Worm (Caenorhabditis elegans): ENCODE results near the gene sdf-9.
A peak's percentile ranks its signal among the peaks of the same experiment; 100 is the strongest.

Gene sdf-9

ce11 chrV:20792371-20792890, 5.6 kb upstream of the sdf-9 start, which contains the start of gene Y44A6D.3 (continued):
- TF ChIP-seq hlh-30 (tag; optimal IDR thresholded peaks at IDR 0.05; ENCODE audit: insufficient read depth) (peak; percentile 3), unc-130 (GFP tag; optimal IDR thresholded peaks at IDR 0.05) (no peak), lin-1 (GFP tag; IDR thresholded peaks at IDR 0.05) (no peak), snpc-4 (tag; optimal IDR thresholded peaks at IDR 0.05) (no peak), F44E2.7 (GFP tag; IDR thresholded peaks at IDR 0.05) (no peak), nhr-28 (tag; optimal IDR thresholded peaks at IDR 0.05) (peak; percentile 36), ceh-32 (tag; optimal IDR thresholded peaks at IDR 0.05; ENCODE audit: poor library complexity) (no peak), mes-2 (tag; optimal IDR thresholded peaks at IDR 0.05; ENCODE audit: poor library complexity, severe bottlenecking) (no peak), mdt-29 (GFP tag; IDR thresholded peaks at IDR 0.05) (no peak), hlh-11 (tag; optimal IDR thresholded peaks at IDR 0.05) (peak; percentile 66), daf-16 (GFP tag; optimal IDR thresholded peaks at IDR 0.05) (no peak), daf-16 (tag; optimal IDR thresholded peaks at IDR 0.05) (peak; percentile 12), D1046.2 (GFP tag; IDR thresholded peaks at IDR 0.05) (no peak), ctbp-1 (GFP tag; IDR thresholded peaks at IDR 0.05) (no peak), T20F7.1 (GFP tag; optimal IDR thresholded peaks at IDR 0.05) (no peak), R02D3.7 (tag; optimal IDR thresholded peaks at IDR 0.05) (no peak)

ce11 chrV:20793761-20794160, 4.3 kb upstream of the sdf-9 start:
- TF ChIP-seq aha-1 (tag) (peak; percentile 22), pha-4 (GFP tag; IDR thresholded peaks at IDR 0.05) (peak; percentile 48; the same call in 1 of the 2 replicates), pha-4 (tag; optimal IDR thresholded peaks at IDR 0.05) (no peak), lin-39 (tag; optimal IDR thresholded peaks at IDR 0.05) (no peak), lin-29 (GFP tag; IDR thresholded peaks at IDR 0.05) (no peak), lin-1 (GFP tag; IDR thresholded peaks at IDR 0.05) (0 out of 2 replicates have a peak, but pooled peaks have one; percentile 29), ztf-11 (tag; optimal IDR thresholded peaks at IDR 0.05) (no peak), unc-62 (GFP tag; optimal IDR thresholded peaks at IDR 0.05 in 1 of 2) (peak in 1 of 2 experiments; percentile 23), unc-62 (tag; optimal IDR thresholded peaks at IDR 0.05) (no peak), nhr-77 (tag; optimal IDR thresholded peaks at IDR 0.05) (peak; percentile 10), Y105C5A.15 (GFP tag; IDR thresholded peaks at IDR 0.05) (no peak), daf-16 (GFP tag; optimal IDR thresholded peaks at IDR 0.05) (no peak), daf-16 (tag; optimal IDR thresholded peaks at IDR 0.05) (peak; percentile 46), F44E2.7 (GFP tag; IDR thresholded peaks at IDR 0.05) (no peak), dmd-6 (GFP tag; IDR thresholded peaks at IDR 0.05) (peak; percentile 39; the same call in 1 of the 2 replicates), lin-38 (GFP tag; IDR thresholded peaks at IDR 0.05) (no peak), lsy-2 (tag; optimal IDR thresholded peaks at IDR 0.05) (no peak), hmg-1.1 (GFP tag; IDR thresholded peaks at IDR 0.05) (0 out of 2 replicates have a peak, but pooled peaks have one; percentile 21), ceh-82 (tag; optimal IDR thresholded peaks at IDR 0.05) (no peak), hlh-11 (tag; optimal IDR thresholded peaks at IDR 0.05) (peak; percentile 79), ceh-32 (tag; optimal IDR thresholded peaks at IDR 0.05; ENCODE audit: poor library complexity) (no peak), pqm-1 (tag; optimal IDR thresholded peaks at IDR 0.05) (peak; percentile 47), dve-1 (tag; optimal IDR thresholded peaks at IDR 0.05; ENCODE audit: insufficient read depth) (peak; percentile 78), set-16 (GFP tag; IDR thresholded peaks at IDR 0.05) (peak; percentile 74), nhr-11 (tag; optimal IDR thresholded peaks at IDR 0.05) (peak; percentile 59), rbr-2 (tag; optimal IDR thresholded peaks at IDR 0.05) (peak; percentile 9), nhr-28 (tag; optimal IDR thresholded peaks at IDR 0.05) (peak; percentile 19), madf-5 (GFP tag; IDR thresholded peaks at IDR 0.05) (no peak), skn-1 (tag; optimal IDR thresholded peaks at IDR 0.05) (no peak), daf-19 (GFP tag; conservative IDR thresholded peaks at IDR 0.05) (no peak), hif-1 (tag; optimal IDR thresholded peaks at IDR 0.05) (peak in 1 of 2 experiments; percentile 73), nhr-42 (GFP tag; IDR thresholded peaks at IDR 0.05) (no peak), hlh-30 (tag; optimal IDR thresholded peaks at IDR 0.05; ENCODE audit: insufficient read depth) (peak; percentile 71), T26A8.4 (GFP tag; IDR thresholded peaks at IDR 0.05) (no peak; the same call in 1 of the 2 replicates), egl-43 (GFP tag; IDR thresholded peaks at IDR 0.05) (0 out of 2 replicates have a peak, but pooled peaks have one; percentile 53)
